Fruit fly (Drosophila melanogaster): ENCODE data around the gene CG42446.

Gene CG42446

dm6 chr3R:16349111-16349655 lies 10.7 kb downstream of the CG42446 start, which contains the start of the genes CG14879 and Manf (continued):
- TF ChIP-seq CG12769 (tag; optimal IDR thresholded peaks at IDR 0.05) (peak; percentile 98), CG18262 (tag; optimal IDR thresholded peaks at IDR 0.05) (no peak), CG2199 (GFP tag; IDR thresholded peaks at IDR 0.05) (no peak), Hey (tag; optimal IDR thresholded peaks at IDR 0.05) (no peak), lilli (GFP tag; optimal IDR thresholded peaks at IDR 0.05) (peak; percentile 17), Bdp1 (GFP tag; optimal IDR thresholded peaks at IDR 0.05) (no peak), vnd (GFP tag; IDR thresholded peaks at IDR 0.05; ENCODE audit: partially characterized antibody) (no peak), Hsf (GFP tag; optimal IDR thresholded peaks at IDR 0.05) (no peak), dysf (GFP tag; IDR thresholded peaks at IDR 0.05) (no peak), CG4820 (GFP tag; optimal IDR thresholded peaks at IDR 0.05) (no peak), otp (GFP tag; IDR thresholded peaks at IDR 0.05) (no peak; the same call in 2 of the 3 replicates), CG3726 (GFP tag; IDR thresholded peaks at IDR 0.05) (no peak), ro (GFP tag; IDR thresholded peaks at IDR 0.05) (no peak), gem (tag; optimal IDR thresholded peaks at IDR 0.05) (peak; percentile 85), kni (GFP tag; optimal IDR thresholded peaks at IDR 0.05) (peak; percentile 21), CG12236 (GFP tag; optimal IDR thresholded peaks at IDR 0.05) (no peak), row (GFP tag; IDR thresholded peaks at IDR 0.05) (no peak; the same call in 2 of the 3 replicates), zfh1 (GFP tag; IDR thresholded peaks at IDR 0.05) (peak; percentile 41; the same call in 1 of the 3 replicates), crp (GFP tag; optimal IDR thresholded peaks at IDR 0.05) (peak in 1 of 2 experiments; percentile 79), croc (GFP tag; conservative IDR thresholded peaks at IDR 0.05) (no peak), CG10366 (GFP tag; IDR thresholded peaks at IDR 0.05) (no peak), Lhr (GFP tag; optimal IDR thresholded peaks at IDR 0.05) (no peak), CG11456 (GFP tag; IDR thresholded peaks at IDR 0.05) (no peak), CG4854 (GFP tag; optimal IDR thresholded peaks at IDR 0.05) (no peak), Sin3A (optimal IDR thresholded peaks at IDR 0.05) (peak; percentile 1), fd102C (GFP tag; optimal IDR thresholded peaks at IDR 0.05) (no peak), Ssrp (tag; optimal IDR thresholded peaks at IDR 0.05) (no peak), ase (GFP tag; IDR thresholded peaks at IDR 0.05) (no peak), Myb (GFP tag; optimal IDR thresholded peaks at IDR 0.05) (peak; percentile 6), CG32532 (GFP tag; IDR thresholded peaks at IDR 0.05) (peak; percentile 51), CG6683 (GFP tag; optimal IDR thresholded peaks at IDR 0.05) (no peak), NK7.1 (GFP tag; optimal IDR thresholded peaks at IDR 0.05) (no peak), gt (GFP tag; IDR thresholded peaks at IDR 0.05) (no peak), CG16779 (GFP tag; IDR thresholded peaks at IDR 0.05) (no peak), pnt (GFP tag; optimal IDR thresholded peaks at IDR 0.05) (no peak), CG3847 (GFP tag; IDR thresholded peaks at IDR 0.05) (no peak), slp2 (GFP tag; optimal IDR thresholded peaks at IDR 0.05) (no peak), CG11085 (GFP tag; IDR thresholded peaks at IDR 0.05) (no peak), CG4424 (GFP tag; optimal IDR thresholded peaks at IDR 0.05) (no peak), CG15601 (tag; optimal IDR thresholded peaks at IDR 0.05) (no peak), tgo (GFP tag; IDR thresholded peaks at IDR 0.05) (no peak), NfI (GFP tag; optimal IDR thresholded peaks at IDR 0.05) (no peak), CG13624 (GFP tag; optimal IDR thresholded peaks at IDR 0.05) (peak; percentile 27), ttk (GFP tag; IDR thresholded peaks at IDR 0.05) (no peak), CG8478 (optimal IDR thresholded peaks at IDR 0.05) (no peak), CG6272 (GFP tag; IDR thresholded peaks at IDR 0.05) (no peak), ranshi (GFP tag; IDR thresholded peaks at IDR 0.05) (0 out of 2 replicates have a peak, but pooled peaks have one; percentile 4), trh (GFP tag; optimal IDR thresholded peaks at IDR 0.05) (no peak), Xbp1 (GFP tag; optimal IDR thresholded peaks at IDR 0.05) (peak; percentile 82), CG5245 (GFP tag; optimal IDR thresholded peaks at IDR 0.05) (no peak), CG9215 (GFP tag; IDR thresholded peaks at IDR 0.05) (no peak), gro (GFP tag; optimal IDR thresholded peaks at IDR 0.05) (no peak), sug (tag; optimal IDR thresholded peaks at IDR 0.05) (peak; percentile 13)
